Fruit fly (Drosophila melanogaster) whole organism, prepupa: ENCODE results near the gene Atg6.

Experiments used
- CG10631 ChIP-seq: fragments of 200-800 bp; sonication (Bioruptor generic); optimal IDR thresholded peaks from 2 replicates; lab custom pipeline; 2016; ENCODE audit warnings: missing biosample characterization, missing genetic modification characterization
- CG11294 ChIP-seq: fragments of 200-800 bp; sonication (Bioruptor generic); IDR thresholded peaks from 2 replicates; pipeline ENCODE4 v1.3.6; 2022; ENCODE audit warnings: missing biosample characterization, missing genetic modification characterization
- CG11762 ChIP-seq: fragments of 200-800 bp; sonication (Bioruptor generic); optimal IDR thresholded peaks from 3 replicates; lab custom pipeline; 2016; ENCODE audit warnings: missing biosample characterization, missing genetic modification characterization; ENCODE audit not compliant: insufficient read depth
- CG11902 ChIP-seq: fragments of 200-800 bp; sonication (Bioruptor generic); optimal IDR thresholded peaks from 3 replicates; lab custom pipeline; 2016; ENCODE audit warnings: missing biosample characterization, missing genetic modification characterization
- CG15336 ChIP-seq: fragments of 200-800 bp; sonication (Bioruptor generic); IDR thresholded peaks from 2 replicates; pipeline ENCODE4 v1.3.6; 2022; ENCODE audit warnings: missing biosample characterization, missing genetic modification characterization
- CG3032 ChIP-seq: fragments of 200-800 bp; optimal IDR thresholded peaks from 2 replicates; lab custom pipeline; 2019; ENCODE audit warnings: missing biosample characterization, mild to moderate bottlenecking, missing genetic modification characterization, moderate library complexity
- CG32006 ChIP-seq: fragments of 200-800 bp; sonication (Bioruptor generic); optimal IDR thresholded peaks from 3 replicates; lab custom pipeline; 2017; ENCODE audit warnings: missing biosample characterization, mild to moderate bottlenecking, missing genetic modification characterization
- CG3919 ChIP-seq: fragments of 200-800 bp; sonication (Bioruptor generic); optimal IDR thresholded peaks from 3 replicates; lab custom pipeline; 2016; ENCODE audit warnings: missing biosample characterization, missing genetic modification characterization
- CG4318 ChIP-seq: fragments of 200-800 bp; sonication (Bioruptor generic); optimal IDR thresholded peaks from 3 replicates; lab custom pipeline; 2017; ENCODE audit warnings: missing biosample characterization, mild to moderate bottlenecking, missing genetic modification characterization
- CG6276 ChIP-seq: fragments of 200-800 bp; sonication (Bioruptor generic); optimal IDR thresholded peaks from 2 replicates; lab custom pipeline; 2017; ENCODE audit warnings: missing biosample characterization, mild to moderate bottlenecking, missing genetic modification characterization
- CG6792 ChIP-seq: fragments of 200-800 bp; sonication (Bioruptor generic); optimal IDR thresholded peaks from 3 replicates; lab custom pipeline; 2016; ENCODE audit warnings: missing biosample characterization, missing genetic modification characterization
- CG6808 ChIP-seq: fragments of 200-800 bp; sonication (Bioruptor generic); optimal IDR thresholded peaks from 3 replicates; lab custom pipeline; 2017; ENCODE audit warnings: missing biosample characterization, missing genetic modification characterization, mild to moderate bottlenecking, moderate library complexity, missing genetic modification reagents
- CG6854 ChIP-seq: fragments of 200-800 bp; sonication (Bioruptor generic); optimal IDR thresholded peaks from 2 replicates; lab custom pipeline; 2017; ENCODE audit warnings: missing biosample characterization, mild to moderate bottlenecking, missing genetic modification characterization
- CG7368 ChIP-seq: fragments of 200-800 bp; sonication (Bioruptor generic); optimal IDR thresholded peaks from 3 replicates; lab custom pipeline; 2016; ENCODE audit warnings: missing biosample characterization, missing genetic modification characterization
- CG8119 ChIP-seq: fragments of 200-800 bp; sonication (Bioruptor generic); IDR thresholded peaks from 3 replicates; pipeline ENCODE4 v1.3.6; 2022; ENCODE audit warnings: missing biosample characterization, missing genetic modification characterization
- CG8319 ChIP-seq: fragments of 200-800 bp; sonication (Bioruptor generic); optimal IDR thresholded peaks from 3 replicates; lab custom pipeline; 2016; ENCODE audit warnings: missing biosample characterization, missing genetic modification characterization
- CG8632 ChIP-seq: fragments of 200-800 bp; sonication (Bioruptor generic); optimal IDR thresholded peaks from 3 replicates; lab custom pipeline; 2016; ENCODE audit warnings: missing biosample characterization, missing genetic modification characterization
- CG9139 ChIP-seq: fragments of 200-800 bp; sonication (Bioruptor generic); optimal IDR thresholded peaks from 3 replicates; lab custom pipeline; 2017; ENCODE audit warnings: missing biosample characterization, mild to moderate bottlenecking, missing genetic modification characterization
- Eip75B ChIP-seq: fragments of 200-800 bp; sonication (Bioruptor generic); optimal IDR thresholded peaks from 3 replicates; lab custom pipeline; 2016; ENCODE audit warnings: missing biosample characterization, missing genetic modification characterization
- Eip78C ChIP-seq: fragments of 200-800 bp; sonication (Bioruptor generic); peaks from one replicate; lab custom pipeline; 2016; ENCODE audit warnings: missing biosample characterization, missing genetic modification characterization
- Eip93F ChIP-seq: fragments of 200-800 bp; sonication (Bioruptor generic); optimal IDR thresholded peaks from 2 replicates; lab custom pipeline; 2016; ENCODE audit warnings: missing biosample characterization, mild to moderate bottlenecking, missing genetic modification characterization
- Ets21C ChIP-seq: fragments of 200-800 bp; sonication (Bioruptor generic); optimal IDR thresholded peaks from 3 replicates; lab custom pipeline; 2016; ENCODE audit warnings: missing biosample characterization, missing genetic modification characterization
- Ets96B ChIP-seq: fragments of 200-800 bp; optimal IDR thresholded peaks from 2 replicates; lab custom pipeline; 2019; ENCODE audit warnings: missing biosample characterization, mild to moderate bottlenecking, missing genetic modification characterization, moderate library complexity
- Gug ChIP-seq: fragments of 200-800 bp; sonication (Bioruptor generic); IDR thresholded peaks from 2 replicates; pipeline ENCODE4 v1.3.6; 2022; ENCODE audit warnings: missing biosample characterization, missing genetic modification characterization
- Hr39 ChIP-seq: fragments of 200-800 bp; sonication (Bioruptor generic); optimal IDR thresholded peaks from 2 replicates; lab custom pipeline; 2016; ENCODE audit warnings: missing biosample characterization, missing genetic modification characterization
- Hr4 ChIP-seq: fragments of 200-800 bp; sonication (Bioruptor generic); optimal IDR thresholded peaks from 3 replicates; lab custom pipeline; 2016; ENCODE audit warnings: missing biosample characterization, missing genetic modification characterization
- Met ChIP-seq: fragments of 200-800 bp; sonication (Bioruptor generic); optimal IDR thresholded peaks from 3 replicates; lab custom pipeline; 2016; ENCODE audit warnings: missing biosample characterization, missing genetic modification characterization
- OdsH ChIP-seq: fragments of 200-800 bp; sonication (Bioruptor generic); optimal IDR thresholded peaks from 3 replicates; lab custom pipeline; 2016; ENCODE audit warnings: missing biosample characterization, missing genetic modification characterization
- Smox ChIP-seq: fragments of 200-800 bp; sonication (Bioruptor generic); optimal IDR thresholded peaks from 3 replicates; lab custom pipeline; 2016; ENCODE audit warnings: missing biosample characterization, missing genetic modification characterization
- Sox102F ChIP-seq: fragments of 200-800 bp; sonication (Bioruptor generic); optimal IDR thresholded peaks from 2 replicates; lab custom pipeline; 2016; ENCODE audit warnings: missing biosample characterization, mild to moderate bottlenecking, missing genetic modification characterization
- Sox14 ChIP-seq: fragments of 200-800 bp; sonication (Bioruptor generic); optimal IDR thresholded peaks from 3 replicates; lab custom pipeline; 2016; ENCODE audit warnings: missing biosample characterization, missing genetic modification characterization
- achi ChIP-seq: fragments of 200-800 bp; sonication (Bioruptor generic); optimal IDR thresholded peaks from 3 replicates; lab custom pipeline; 2016; ENCODE audit warnings: missing biosample characterization, missing genetic modification characterization
- acj6 ChIP-seq: fragments of 200-800 bp; sonication (Bioruptor generic); optimal IDR thresholded peaks from 3 replicates; lab custom pipeline; 2016; ENCODE audit warnings: missing biosample characterization, missing genetic modification characterization
- dsx ChIP-seq: fragments of 200-800 bp; optimal IDR thresholded peaks from 3 replicates; lab custom pipeline; 2019; ENCODE audit warnings: missing biosample characterization, mild to moderate bottlenecking, missing genetic modification characterization, moderate library complexity; ENCODE audit not compliant: poor library complexity, severe bottlenecking
- eg ChIP-seq: fragments of 200-800 bp; sonication (Bioruptor generic); IDR thresholded peaks from 3 replicates; pipeline ENCODE4 v1.3.6; 2022; ENCODE audit warnings: missing biosample characterization, missing genetic modification characterization
- fd59A ChIP-seq: fragments of 200-800 bp; sonication (Bioruptor generic); optimal IDR thresholded peaks from 2 replicates; lab custom pipeline; 2017; ENCODE audit warnings: missing biosample characterization, mild to moderate bottlenecking, missing genetic modification characterization, missing genetic modification reagents
- fd85E ChIP-seq: fragments of 200-800 bp; sonication (Bioruptor generic); optimal IDR thresholded peaks from 3 replicates; lab custom pipeline; 2016; ENCODE audit warnings: missing biosample characterization, missing genetic modification characterization
- net ChIP-seq: fragments of 200-800 bp; sonication (Bioruptor generic); optimal IDR thresholded peaks from 3 replicates; lab custom pipeline; 2016; ENCODE audit warnings: missing biosample characterization, missing genetic modification characterization
- pdm3 ChIP-seq: fragments of 200-800 bp; sonication (Bioruptor generic); optimal IDR thresholded peaks from 3 replicates; lab custom pipeline; 2016; ENCODE audit warnings: missing biosample characterization, missing genetic modification characterization
- salr ChIP-seq, 2 experiments: fragments of 200-800 bp; sonication (Bioruptor generic); optimal IDR thresholded peaks; 3 replicates each; lab custom pipeline; 2016 to 2018; ENCODE audit warnings: missing biosample characterization in 2 of 2, missing genetic modification characterization in 2 of 2, mild to moderate bottlenecking in 1 of 2
- spab ChIP-seq: fragments of 200-800 bp; sonication (Bioruptor generic); optimal IDR thresholded peaks from 2 replicates; lab custom pipeline; 2017; ENCODE audit warnings: missing biosample characterization, mild to moderate bottlenecking, missing genetic modification characterization, missing genetic modification reagents
- ss ChIP-seq, 2 experiments: fragments of 200-800 bp; sonication (Bioruptor generic); optimal IDR thresholded peaks; 2 replicates in 1 of 2; 3 replicates in 1 of 2; lab custom pipeline; 2017 to 2018; ENCODE audit warnings: mild to moderate bottlenecking in 2 of 2, missing biosample characterization in 2 of 2, missing genetic modification characterization in 2 of 2, moderate library complexity in 1 of 2
- svp ChIP-seq: fragments of 200-800 bp; sonication (Bioruptor generic); peaks from one replicate; lab custom pipeline; 2016; ENCODE audit warnings: missing biosample characterization, missing genetic modification characterization
- topi ChIP-seq: fragments of 200-800 bp; sonication (Bioruptor generic); optimal IDR thresholded peaks from 3 replicates; lab custom pipeline; 2016; ENCODE audit warnings: missing biosample characterization, missing genetic modification characterization
- vri ChIP-seq: fragments of 200-800 bp; sonication (Bioruptor generic); optimal IDR thresholded peaks from 3 replicates; lab custom pipeline; 2016; ENCODE audit warnings: missing biosample characterization, mild to moderate bottlenecking, missing genetic modification characterization

The Atg6 gene

DNA sequence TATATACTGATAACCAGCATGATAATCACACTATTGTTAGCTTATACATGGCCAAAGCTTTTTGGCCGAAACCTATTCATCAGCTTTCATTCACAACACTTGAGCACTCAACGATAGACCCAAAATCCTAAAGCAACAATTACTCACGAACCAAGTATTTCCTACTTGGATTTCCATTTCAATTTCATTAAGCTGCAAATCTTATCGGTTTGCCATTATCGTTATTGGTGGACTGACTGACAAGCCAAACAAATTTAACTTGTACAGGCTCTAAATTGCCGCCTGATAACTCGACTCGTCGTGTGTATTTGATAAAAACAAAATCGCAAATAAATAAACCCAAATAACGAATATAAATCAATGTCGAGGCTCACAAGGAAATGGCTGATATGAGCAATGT is 34.4 kb upstream of the Atg6 start:
- no peak for TF ChIP-seq Ets96B
- no peak for TF ChIP-seq CG9139
- no peak for TF ChIP-seq OdsH
- peak; percentile 13 for TF ChIP-seq vri
- TF ChIP-seq Hr39, result no peak
- no peak for TF ChIP-seq salr (GFP tag; optimal IDR thresholded peaks at IDR 0.05; lab: Kevin White, UChicago)
- TF ChIP-seq Eip93F (GFP tag; lab: Kevin White, UChicago), result peak; percentile 40

DNA sequence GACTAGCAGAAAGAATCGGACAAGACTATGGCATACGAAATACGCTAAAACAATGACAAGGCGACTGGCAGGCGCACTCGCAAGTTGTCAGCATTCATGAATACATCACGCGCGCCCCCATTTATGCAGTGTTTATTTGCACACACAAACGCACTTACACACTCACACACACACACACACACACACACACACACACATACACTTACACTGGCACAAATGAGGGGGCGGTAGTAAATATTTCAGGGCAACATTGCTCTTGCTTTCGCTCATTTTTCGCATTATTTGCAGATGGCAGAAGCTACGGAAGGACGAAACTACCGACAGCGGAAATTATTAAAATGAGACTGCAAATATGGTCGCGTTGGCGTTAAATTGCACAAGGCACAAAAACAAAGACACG is 29.0 kb upstream of the Atg6 start:
- TF ChIP-seq Hr4 (no peak), CG7368 (GFP tag; lab: Kevin White, UChicago) (no peak), CG6276 (GFP tag; lab: Kevin White, UChicago) (no peak)

DNA sequence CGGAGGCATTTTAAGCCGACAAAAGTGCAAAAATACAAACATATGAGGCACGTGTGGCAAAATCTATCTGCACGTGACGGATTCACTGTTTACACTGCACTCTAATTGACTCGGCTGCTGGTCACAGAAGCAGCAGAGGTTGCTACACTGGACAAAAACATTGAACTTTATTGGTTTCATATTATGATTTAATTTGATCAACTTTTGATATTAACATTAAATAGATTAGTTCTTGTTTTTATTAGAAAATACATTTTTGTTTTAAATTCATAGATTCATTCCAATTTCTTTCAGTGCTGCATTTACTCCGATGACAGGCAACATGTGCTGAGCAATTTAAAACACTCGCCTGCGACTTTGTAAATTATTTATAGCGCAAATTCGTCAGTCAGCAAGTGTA is 28.5 kb upstream of the Atg6 start:
- TF ChIP-seq Met (no peak), CG11762 (GFP tag; lab: Kevin White, UChicago) (no peak), Eip93F (GFP tag; lab: Kevin White, UChicago) (no peak), Gug (GFP tag; lab: Robert Waterston, UW) (0 out of 2 replicates have a peak, but pooled peaks have one; percentile 19), salr (GFP tag; optimal IDR thresholded peaks at IDR 0.05; lab: Kevin White, UChicago) (no peak), pdm3 (GFP tag; lab: Kevin White, UChicago) (peak; percentile 8), CG8319 (GFP tag; lab: Kevin White, UChicago) (no peak), CG8632 (GFP tag; lab: Kevin White, UChicago) (peak; percentile 9), CG11294 (GFP tag; lab: Robert Waterston, UW) (no peak), CG10631 (GFP tag; lab: Kevin White, UChicago) (peak; percentile 16), net (peak; percentile 18), ss (GFP tag; optimal IDR thresholded peaks at IDR 0.05; lab: Kevin White, UChicago) (no peak), dsx (GFP tag; lab: Kevin White, UChicago) (no peak), CG11902 (GFP tag; lab: Kevin White, UChicago) (no peak), CG15336 (GFP tag; lab: Robert Waterston, UW) (0 out of 2 replicates have a peak, but pooled peaks have one; percentile 13), CG32006 (peak; percentile 42), Sox102F (GFP tag; lab: Kevin White, UChicago) (no peak), acj6 (GFP tag; lab: Kevin White, UChicago) (peak; percentile 8), CG3032 (tag; lab: Kevin White, UChicago) (peak; percentile 34), Sox14 (GFP tag; lab: Kevin White, UChicago) (no peak), CG3919 (GFP tag; lab: Kevin White, UChicago) (peak; percentile 10), fd59A (GFP tag; lab: Kevin White, UChicago) (no peak), CG6792 (GFP tag; lab: Kevin White, UChicago) (no peak), CG6276 (GFP tag; lab: Kevin White, UChicago) (peak; percentile 17), CG8119 (GFP tag; lab: Robert Waterston, UW) (peak; percentile 49; the same call in 1 of the 3 replicates), eg (peak; percentile 49; the same call in 2 of the 3 replicates), Ets96B (peak; percentile 33), Hr4 (peak; percentile 46), achi (GFP tag; lab: Kevin White, UChicago) (peak; percentile 30), Eip75B (GFP tag; lab: Kevin White, UChicago) (peak; percentile 4), Eip78C (GFP tag; lab: Kevin White, UChicago) (peak; percentile 29), OdsH (peak; percentile 10), CG4318 (GFP tag; lab: Kevin White, UChicago) (no peak)

DNA sequence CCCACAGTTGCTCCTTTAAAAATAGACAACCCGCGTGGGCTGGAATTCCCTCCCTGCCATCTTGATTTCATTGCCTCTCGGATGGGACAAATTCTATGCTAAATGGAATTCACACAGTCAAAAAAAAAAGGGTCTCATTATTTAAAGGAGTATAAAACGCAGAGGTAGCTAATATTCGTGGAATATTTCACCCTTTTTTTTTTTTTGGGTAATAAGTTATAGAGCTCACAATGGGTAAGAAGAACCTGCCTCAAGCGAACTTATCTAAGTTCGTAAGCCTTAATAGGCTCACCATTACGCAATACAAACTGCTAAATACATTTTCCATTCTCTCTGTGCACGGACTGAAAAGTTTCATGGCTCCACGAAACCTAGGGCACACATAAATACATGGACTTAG is 23.1 kb upstream of the Atg6 start:
- TF ChIP-seq Smox (GFP tag; lab: Kevin White, UChicago) (no peak), Eip75B (GFP tag; lab: Kevin White, UChicago) (peak; percentile 12), svp (GFP tag; lab: Kevin White, UChicago) (no peak), dsx (GFP tag; lab: Kevin White, UChicago) (no peak), OdsH (peak; percentile 14), achi (GFP tag; lab: Kevin White, UChicago) (no peak), CG11294 (GFP tag; lab: Robert Waterston, UW) (no peak), CG6808 (GFP tag; lab: Kevin White, UChicago) (peak; percentile 6), Hr4 (peak; percentile 12), spab (GFP tag; lab: Kevin White, UChicago) (peak; percentile 16), fd85E (GFP tag; lab: Kevin White, UChicago) (no peak), CG6854 (no peak), Ets21C (GFP tag; lab: Kevin White, UChicago) (no peak), CG10631 (GFP tag; lab: Kevin White, UChicago) (peak; percentile 37), CG11762 (GFP tag; lab: Kevin White, UChicago) (no peak), pdm3 (GFP tag; lab: Kevin White, UChicago) (peak; percentile 6), CG8632 (GFP tag; lab: Kevin White, UChicago) (no peak), CG11902 (GFP tag; lab: Kevin White, UChicago) (no peak), Eip78C (GFP tag; lab: Kevin White, UChicago) (peak; percentile 55), topi (GFP tag; lab: Kevin White, UChicago) (no peak), CG9139 (no peak), salr (GFP tag; optimal IDR thresholded peaks at IDR 0.05; lab: Kevin White, UChicago) (peak in 1 of 2 experiments; percentile 10)
